Worm (Caenorhabditis elegans): ENCODE results near the gene ceh-24.

- no peak for TF ChIP-seq ztf-11 (tag; optimal IDR thresholded peaks at IDR 0.05)
- TF ChIP-seq mdl-1 (tag; optimal IDR thresholded peaks at IDR 0.05), result no peak
- no peak for TF ChIP-seq fos-1 (tag; optimal IDR thresholded peaks at IDR 0.05)
- TF ChIP-seq blmp-1 (tag; optimal IDR thresholded peaks at IDR 0.05; ENCODE audit: insufficient read depth), result no peak
- no peak for TF ChIP-seq mab-5 (tag; optimal IDR thresholded peaks at IDR 0.05)
- TF ChIP-seq sem-4 (tag; optimal IDR thresholded peaks at IDR 0.05), result no peak
- TF ChIP-seq nhr-77 (tag; optimal IDR thresholded peaks at IDR 0.05), result no peak
- no peak for TF ChIP-seq nhr-23 (tag; optimal IDR thresholded peaks at IDR 0.05)
Observed at ce11 chrV:13763723-13764122, 49.3 kb upstream of the ceh-24 start.
